Fruit fly (Drosophila melanogaster): ENCODE data around the gene CG46280.

The CG46280 gene

DNA sequence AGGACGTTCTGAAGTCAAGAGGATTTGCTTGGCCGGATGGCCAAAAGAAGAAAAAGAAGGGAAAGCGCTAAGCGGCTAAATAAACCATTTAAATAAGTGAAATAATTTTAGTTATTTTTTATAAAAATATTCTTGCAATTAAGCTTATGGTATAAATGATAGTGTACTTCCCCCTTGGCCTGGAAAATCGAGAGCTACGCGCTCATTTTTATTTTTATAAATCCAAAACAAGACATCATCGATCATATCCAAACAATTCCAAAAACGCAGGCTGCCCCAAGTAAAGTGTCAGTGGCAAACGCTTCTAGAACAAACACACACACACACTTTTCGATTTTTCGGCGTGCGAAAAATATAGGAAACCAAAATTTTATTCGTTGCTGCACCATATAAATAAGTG is 14.0 kb upstream of the CG46280 start, which contains the start of gene Hsc70-2:
Gene Hsc70-2, plus strand, starts transcription at position 301 of the 400 bp plus-strand sequence.
- no peak for TF ChIP-seq Vsx2 (GFP tag; optimal IDR thresholded peaks at IDR 0.05; ENCODE audit: partially characterized antibody)

DNA sequence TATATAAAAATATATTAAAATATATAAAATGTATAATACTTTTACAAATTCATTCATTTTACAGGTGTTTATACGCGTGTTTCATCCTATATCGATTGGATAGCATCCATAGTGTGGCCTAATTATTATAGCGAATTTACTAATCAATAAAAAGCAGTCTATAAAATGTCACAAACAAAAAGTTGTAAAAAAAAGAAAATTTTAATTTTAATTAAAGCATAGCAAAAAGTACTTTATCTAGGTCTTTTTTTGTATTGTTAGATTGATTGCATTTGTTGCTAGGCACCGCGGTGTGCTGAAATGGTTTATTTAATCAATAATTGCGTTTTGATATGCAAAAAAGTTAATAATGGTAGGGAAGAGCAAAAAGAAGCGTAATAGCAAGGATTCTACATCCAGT is 13.4 kb upstream of the CG46280 start, which contains the start of gene CG45122:
Gene CG45122, plus strand, starts transcription at position 301 of the 400 bp plus-strand sequence.
- no peak for TF ChIP-seq dl (GFP tag; optimal IDR thresholded peaks at IDR 0.05; ENCODE audit: insufficient read depth in 1 of 2, partially characterized antibody in 2 of 2)
- TF ChIP-seq HLH106 (tag; optimal IDR thresholded peaks at IDR 0.05) = no peak

DNA sequence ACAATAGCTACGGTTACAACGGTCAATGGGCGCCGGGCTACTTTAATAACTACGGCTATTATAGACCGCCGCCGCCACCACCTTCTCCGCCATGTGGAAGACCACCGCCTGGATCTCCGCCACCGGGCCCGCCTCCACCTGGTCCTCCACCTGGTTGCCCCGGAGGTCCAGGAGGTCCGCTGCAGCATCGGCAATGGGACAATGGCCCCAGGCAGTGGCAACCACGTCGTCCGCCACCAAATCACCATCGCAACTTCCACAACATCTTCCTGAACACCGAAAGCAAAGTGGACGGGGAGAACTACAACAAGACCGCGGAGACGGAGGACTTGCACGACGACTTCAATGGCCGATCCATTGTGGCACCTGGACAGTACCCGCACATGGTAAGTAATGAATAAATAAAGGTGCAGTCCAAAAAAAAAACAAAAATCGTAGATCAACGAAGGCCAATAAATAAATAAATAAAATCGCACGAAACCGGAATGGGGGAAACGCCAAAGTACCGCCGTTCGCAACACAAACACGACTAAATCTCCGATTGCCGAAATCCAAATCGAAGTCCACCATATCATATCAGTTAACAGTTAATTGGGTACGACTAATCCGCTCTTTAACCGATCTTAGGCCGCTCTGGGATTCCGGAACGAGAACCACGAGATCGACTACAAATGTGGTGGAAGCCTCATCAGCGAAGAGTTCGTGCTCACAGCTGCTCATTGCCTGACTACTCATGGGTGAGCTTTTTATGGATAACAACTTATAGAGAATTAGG is 12.0 kb upstream of the CG46280 start, which contains the start of gene snk:
Gene snk, minus strand, starts transcription at position 513 of the 775 bp plus-strand sequence.
- TF ChIP-seq Dfd (GFP tag; optimal IDR thresholded peaks at IDR 0.05) = peak; percentile 61
- TF ChIP-seq jim (GFP tag; optimal IDR thresholded peaks at IDR 0.05) = no peak

DNA sequence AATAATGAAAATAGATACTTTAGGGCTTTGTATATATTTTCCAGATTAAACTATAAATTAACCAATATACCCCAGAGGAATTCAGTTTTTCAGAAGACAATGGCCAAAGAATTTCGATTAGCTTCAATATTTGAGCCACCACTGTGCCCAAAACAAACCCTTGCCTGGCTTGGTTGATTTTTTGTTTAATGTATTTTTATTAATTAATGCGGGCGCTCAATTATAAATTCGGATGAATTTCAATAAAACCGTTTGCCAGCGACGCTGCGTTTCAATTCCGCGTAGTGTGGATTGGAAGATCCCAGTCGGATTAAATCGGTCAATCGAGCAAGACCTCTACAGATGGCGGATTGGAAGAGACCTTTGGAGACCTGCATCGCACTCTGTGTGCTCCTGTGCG is 11.3 kb upstream of the CG46280 start, which contains the start of gene CG11670:
Gene CG11670, plus strand, starts transcription at position 301 of the 400 bp plus-strand sequence.
- no peak for TF ChIP-seq rgr (GFP tag; optimal IDR thresholded peaks at IDR 0.05)
- no peak for TF ChIP-seq Mio (GFP tag; optimal IDR thresholded peaks at IDR 0.05)
- TF ChIP-seq CrebA (GFP tag; optimal IDR thresholded peaks at IDR 0.05; ENCODE audit: borderline replicate concordance) = no peak
- no peak for TF ChIP-seq foxo (GFP tag; optimal IDR thresholded peaks at IDR 0.05)
- no peak for TF ChIP-seq dmrt93B (GFP tag; optimal IDR thresholded peaks at IDR 0.05)
- TF ChIP-seq Sp1 (GFP tag; optimal IDR thresholded peaks at IDR 0.05) = no peak
- TF ChIP-seq Hr78 (GFP tag; optimal IDR thresholded peaks at IDR 0.05) = no peak
- no peak for TF ChIP-seq sv (GFP tag; optimal IDR thresholded peaks at IDR 0.05)
- TF ChIP-seq lola (GFP tag; optimal IDR thresholded peaks at IDR 0.05) = no peak
- no peak for TF ChIP-seq Rel (GFP tag; optimal IDR thresholded peaks at IDR 0.05)
- no peak for TF ChIP-seq Rel (tag; optimal IDR thresholded peaks at IDR 0.05)
- no peak for TF ChIP-seq HLH106 (tag; optimal IDR thresholded peaks at IDR 0.05)
- TF ChIP-seq Jra (GFP tag; optimal IDR thresholded peaks at IDR 0.05) = no peak
- no peak for TF ChIP-seq tai (GFP tag; optimal IDR thresholded peaks at IDR 0.05)
- TF ChIP-seq ey (GFP tag; optimal IDR thresholded peaks at IDR 0.05) = no peak
- no peak for TF ChIP-seq CG32264 (GFP tag; optimal IDR thresholded peaks at IDR 0.05)
- no peak for TF ChIP-seq Vsx2 (GFP tag; optimal IDR thresholded peaks at IDR 0.05; ENCODE audit: partially characterized antibody)

DNA sequence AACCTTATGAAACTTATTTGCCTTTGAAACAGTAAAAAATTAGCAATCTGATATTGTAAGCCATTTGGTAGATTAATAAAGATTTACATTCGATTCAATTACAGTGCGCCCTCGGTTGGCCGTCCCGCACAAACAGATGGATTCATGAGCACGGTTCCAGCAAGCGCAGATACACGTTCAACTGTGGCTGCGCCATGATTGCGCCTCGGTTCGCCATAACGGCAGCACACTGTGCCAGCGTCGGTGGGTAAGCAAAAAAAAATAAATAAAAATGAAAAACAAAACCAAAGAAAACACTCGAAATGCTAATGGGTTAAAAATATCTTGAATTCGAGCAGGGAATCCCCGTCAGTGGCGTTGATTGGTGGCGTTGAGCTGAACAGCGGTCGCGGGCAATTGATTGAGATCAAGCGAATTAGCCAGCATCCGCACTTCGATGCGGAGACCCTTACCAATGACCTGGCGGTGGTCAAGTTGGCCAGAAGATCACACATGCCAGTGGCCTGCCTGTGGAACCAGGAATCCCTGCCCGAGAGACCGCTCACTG is 8.7 kb upstream of the CG46280 start:
- TF ChIP-seq jim (GFP tag; optimal IDR thresholded peaks at IDR 0.05) (peak; percentile 82), ey (GFP tag; optimal IDR thresholded peaks at IDR 0.05) (peak; percentile 23), h (GFP tag; optimal IDR thresholded peaks at IDR 0.05) (peak; percentile 35), dmrt93B (GFP tag; optimal IDR thresholded peaks at IDR 0.05) (no peak), Dfd (GFP tag; optimal IDR thresholded peaks at IDR 0.05) (no peak), fru (GFP tag; optimal IDR thresholded peaks at IDR 0.05) (peak; percentile 25), CrebA (GFP tag; optimal IDR thresholded peaks at IDR 0.05; ENCODE audit: borderline replicate concordance) (no peak), Rel (GFP tag; optimal IDR thresholded peaks at IDR 0.05) (no peak), Rel (tag; optimal IDR thresholded peaks at IDR 0.05) (peak; percentile 92), OdsH (GFP tag; optimal IDR thresholded peaks at IDR 0.05) (no peak), dsf (GFP tag; optimal IDR thresholded peaks at IDR 0.05; ENCODE audit: borderline replicate concordance) (no peak), HLH106 (tag; optimal IDR thresholded peaks at IDR 0.05) (peak; percentile 21), br (GFP tag; optimal IDR thresholded peaks at IDR 0.05) (peak; percentile 29), dl (GFP tag; optimal IDR thresholded peaks at IDR 0.05; ENCODE audit: insufficient read depth in 1 of 2, partially characterized antibody in 2 of 2) (no peak)

DNA sequence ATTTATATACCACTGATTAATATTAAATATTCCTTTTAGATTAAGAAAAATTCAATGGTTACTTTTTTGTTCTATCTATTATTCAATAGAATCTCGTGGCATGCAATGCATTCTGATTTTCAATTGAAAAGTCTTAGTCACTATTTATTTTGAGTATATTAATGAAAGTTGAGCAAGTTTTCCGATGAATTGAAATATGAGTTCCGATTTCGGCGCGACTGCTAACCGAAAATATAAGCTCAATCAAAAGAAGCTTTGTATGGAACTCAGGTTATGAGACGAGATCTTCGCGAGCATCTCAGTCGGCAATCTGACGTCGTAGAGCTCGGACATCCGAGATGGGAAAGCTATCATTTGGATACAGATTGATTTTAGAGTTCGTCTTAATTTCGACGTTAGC is 7.6 kb upstream of the CG46280 start, which contains the start of gene CG11668:
Gene CG11668, plus strand, starts transcription at position 301 of the 400 bp plus-strand sequence.
- no peak for TF ChIP-seq Myc (optimal IDR thresholded peaks at IDR 0.05)
- TF ChIP-seq Dfd (GFP tag; optimal IDR thresholded peaks at IDR 0.05) = no peak
- no peak for TF ChIP-seq Hnf4 (GFP tag; optimal IDR thresholded peaks at IDR 0.05)
- no peak for TF ChIP-seq brk (GFP tag; optimal IDR thresholded peaks at IDR 0.05)
- no peak for TF ChIP-seq foxo (GFP tag; optimal IDR thresholded peaks at IDR 0.05)
- no peak for TF ChIP-seq jim (GFP tag; optimal IDR thresholded peaks at IDR 0.05)
- TF ChIP-seq Jra (GFP tag; optimal IDR thresholded peaks at IDR 0.05) = no peak
- no peak for TF ChIP-seq Dif (GFP tag; optimal IDR thresholded peaks at IDR 0.05; ENCODE audit: partially characterized antibody)
- TF ChIP-seq br (GFP tag; optimal IDR thresholded peaks at IDR 0.05) = no peak
- no peak for TF ChIP-seq HLH106 (tag; optimal IDR thresholded peaks at IDR 0.05)
- no peak for TF ChIP-seq CG9705 (GFP tag; optimal IDR thresholded peaks at IDR 0.05)
- TF ChIP-seq CG32264 (GFP tag; optimal IDR thresholded peaks at IDR 0.05) = no peak
- TF ChIP-seq tai (GFP tag; optimal IDR thresholded peaks at IDR 0.05) = no peak
- TF ChIP-seq OdsH (GFP tag; optimal IDR thresholded peaks at IDR 0.05) = no peak
- TF ChIP-seq woc (GFP tag; optimal IDR thresholded peaks at IDR 0.05) = no peak
- no peak for TF ChIP-seq Hr83 (GFP tag; optimal IDR thresholded peaks at IDR 0.05; ENCODE audit: poor library complexity, severe bottlenecking)

Data from whole organism, wandering third instar larva.